Worm (Caenorhabditis elegans) whole organism, young adult: ENCODE measurements around the gene clec-223.

Experiments used
- attf-5 ChIP-seq: fragments of 200-800 bp; sonication (Bioruptor generic); optimal IDR thresholded peaks from 2 replicates; lab custom pipeline; 2018; ENCODE audit warnings: mild to moderate bottlenecking, missing genetic modification characterization, missing compliant biosample characterization
- ceh-27 ChIP-seq: fragments of 200-800 bp; sonication (Bioruptor generic); optimal IDR thresholded peaks from 2 replicates; lab custom pipeline; 2018; ENCODE audit warnings: mild to moderate bottlenecking, missing genetic modification characterization, moderate library complexity, missing compliant biosample characterization
- egl-18 ChIP-seq: fragments of 200-800 bp; sonication (Bioruptor generic); IDR thresholded peaks from 2 replicates; pipeline ENCODE4 v1.3.6; 2022; ENCODE audit warnings: missing genetic modification reagents, missing genetic modification characterization, missing compliant biosample characterization
- let-526 ChIP-seq: fragments of 200-800 bp; sonication (Bioruptor generic); IDR thresholded peaks from 2 replicates; pipeline ENCODE4 v1.3.6; 2022; ENCODE audit warnings: missing genetic modification reagents, missing genetic modification characterization, missing compliant biosample characterization
- lin-35 ChIP-seq, 3 experiments: fragments of 150-350 bp in 2 of 3; sonication (generic microtip) in 1 of 3; optimal IDR thresholded peaks; 2 replicates each; lab custom pipeline; 2014 to 2018; ENCODE audit warnings: missing biosample characterization in 3 of 3, missing genetic modification characterization in 3 of 3, missing genetic modification reagents in 3 of 3
- mes-4 ChIP-seq: sonication (generic microtip); optimal IDR thresholded peaks from 2 replicates; lab custom pipeline; 2016; ENCODE audit warnings: missing genotype, missing genetic modification characterization, missing compliant biosample characterization
- nfya-1 ChIP-seq: sonication (generic microtip); optimal IDR thresholded peaks from 2 replicates; lab custom pipeline; 2017; ENCODE audit warnings: antibody characterized with exemption, missing compliant biosample characterization, missing genetic modification characterization, borderline replicate concordance; ENCODE audit not compliant: insufficient read depth
- nhr-179 ChIP-seq: sonication (generic microtip); optimal IDR thresholded peaks from 2 replicates; lab custom pipeline; 2016; ENCODE audit warnings: mild to moderate bottlenecking, missing genetic modification characterization, missing compliant biosample characterization
- pbrm-1 ChIP-seq: fragments of 200-800 bp; sonication (Bioruptor generic); IDR thresholded peaks from 2 replicates; pipeline ENCODE4 v1.3.6; 2022; ENCODE audit warnings: missing genetic modification reagents, missing genetic modification characterization, missing compliant biosample characterization
- sdz-38 ChIP-seq: sonication (generic microtip); optimal IDR thresholded peaks from 2 replicates; lab custom pipeline; 2016; ENCODE audit warnings: missing genotype, missing genetic modification characterization, missing compliant biosample characterization
- ztf-22 ChIP-seq: fragments of 200-800 bp; sonication (Bioruptor generic); optimal IDR thresholded peaks from 2 replicates; lab custom pipeline; 2018; ENCODE audit warnings: mild to moderate bottlenecking, missing genetic modification characterization, moderate library complexity, missing compliant biosample characterization

ce11 chrV:11263025-11263424 lies 9.9 kb upstream of the clec-223 start, which contains the start of gene F07B10.4:
- TF ChIP-seq pbrm-1, result no peak
- no peak for TF ChIP-seq mes-4 (tag; lab: Kevin White, UChicago)
- no peak for TF ChIP-seq nfya-1
- TF ChIP-seq nhr-179 (tag; lab: Kevin White, UChicago), result no peak
- TF ChIP-seq let-526, result no peak
- no peak for TF ChIP-seq sdz-38 (tag; lab: Kevin White, UChicago)
- TF ChIP-seq ztf-22, result no peak
- no peak for TF ChIP-seq attf-5 (GFP tag; lab: Kevin White, UChicago)
- TF ChIP-seq egl-18 (GFP tag; lab: Robert Waterston, UW), result no peak
- no peak for TF ChIP-seq ceh-27 (GFP tag; lab: Kevin White, UChicago)
- TF ChIP-seq lin-35 (GFP tag; optimal IDR thresholded peaks at IDR 0.05; lab: Kevin White, UChicago), result no peak
